ENCODE assay signal across 2 fruit fly cellular contexts in genomic region chrX:6868024-6868628, dm6.
TF ChIP-seq lines count a peak whose summit lies in the region.

No protein-coding gene starts in this region.

TF ChIP-seq in whole organism, embryonic, 481 proteins besides CTCF, POLR2A, EP300 and RAD21 (continued from another document and continues in another):
- TF ChIP-seq Dip3 (GFP tag; optimal IDR thresholded peaks at IDR 0.05; lab: Kevin White, UChicago) (no peak), dimm (GFP tag; IDR thresholded peaks at IDR 0.05; lab: Robert Waterston, UW) (no peak), CG6654 (GFP tag; optimal IDR thresholded peaks at IDR 0.05; lab: Kevin White, UChicago) (peak; percentile 6), Hr78 (GFP tag; optimal IDR thresholded peaks at IDR 0.05; lab: Kevin White, UChicago) (peak in 1 of 2 experiments; percentile 3), Oli (tag; optimal IDR thresholded peaks at IDR 0.05; lab: Kevin White, UChicago) (no peak), Rfx (GFP tag; IDR thresholded peaks at IDR 0.05; lab: Robert Waterston, UW) (peak; percentile 44; the same call in 1 of the 2 replicates), CG4617 (GFP tag; optimal IDR thresholded peaks at IDR 0.05; lab: Kevin White, UChicago; ENCODE audit: borderline replicate concordance) (no peak), CG1792 (GFP tag; optimal IDR thresholded peaks at IDR 0.05; lab: Kevin White, UChicago) (no peak), E2f2 (GFP tag; IDR thresholded peaks at IDR 0.05; lab: Robert Waterston, UW) (no peak), CG8944 (GFP tag; optimal IDR thresholded peaks at IDR 0.05; lab: Kevin White, UChicago) (no peak), CG2889 (GFP tag; IDR thresholded peaks at IDR 0.05; lab: Robert Waterston, UW) (0 out of 3 replicates have a peak, but pooled peaks have one; percentile 22), Xrp1 (GFP tag; IDR thresholded peaks at IDR 0.05; lab: Robert Waterston, UW) (no peak; the same call in 1 of the 2 replicates), Drgx (GFP tag; IDR thresholded peaks at IDR 0.05; lab: Robert Waterston, UW) (peak; percentile 49), Side (GFP tag; optimal IDR thresholded peaks at IDR 0.05; lab: Kevin White, UChicago) (no peak), chm (GFP tag; IDR thresholded peaks at IDR 0.05; lab: Robert Waterston, UW) (peak; percentile 75), aop (GFP tag; IDR thresholded peaks at IDR 0.05; lab: Robert Waterston, UW) (0 out of 2 replicates have a peak, but pooled peaks have one; percentile 16), CG11456 (GFP tag; IDR thresholded peaks at IDR 0.05; lab: Robert Waterston, UW) (0 out of 3 replicates have a peak, but pooled peaks have one; percentile 43), CG9797 (GFP tag; optimal IDR thresholded peaks at IDR 0.05; lab: Kevin White, UChicago) (no peak), zfh1 (GFP tag; IDR thresholded peaks at IDR 0.05; lab: Robert Waterston, UW) (peak; percentile 40; the same call in 1 of the 3 replicates), Oaz (GFP tag; IDR thresholded peaks at IDR 0.05; lab: Robert Waterston, UW) (no peak), CG4707 (GFP tag; optimal IDR thresholded peaks at IDR 0.05; lab: Kevin White, UChicago) (no peak), dati (GFP tag; IDR thresholded peaks at IDR 0.05; lab: Robert Waterston, UW) (no peak), CG3847 (GFP tag; IDR thresholded peaks at IDR 0.05; lab: Robert Waterston, UW) (no peak), CG12104 (GFP tag; optimal IDR thresholded peaks at IDR 0.05; lab: Kevin White, UChicago) (no peak), Lim3 (GFP tag; IDR thresholded peaks at IDR 0.05; lab: Robert Waterston, UW) (no peak), CG10654 (GFP tag; optimal IDR thresholded peaks at IDR 0.05; lab: Kevin White, UChicago) (no peak), repo (GFP tag; optimal IDR thresholded peaks at IDR 0.05; lab: Kevin White, UChicago) (peak; percentile 6), CHES-1-like (GFP tag; optimal IDR thresholded peaks at IDR 0.05; lab: Kevin White, UChicago) (peak; percentile 25), CG1233 (GFP tag; optimal IDR thresholded peaks at IDR 0.05; lab: Kevin White, UChicago) (peak; percentile 89), Pdp1 (GFP tag; optimal IDR thresholded peaks at IDR 0.05; lab: Kevin White, UChicago) (peak in 1 of 2 experiments; percentile 51), Opbp (GFP tag; IDR thresholded peaks at IDR 0.05; lab: Robert Waterston, UW; ENCODE audit: partially characterized antibody) (peak; percentile 55; the same call in 2 of the 3 replicates), fd64A (GFP tag; optimal IDR thresholded peaks at IDR 0.05; lab: Kevin White, UChicago) (no peak), CG16813 (GFP tag; IDR thresholded peaks at IDR 0.05; lab: Robert Waterston, UW; ENCODE audit: partially characterized antibody) (0 out of 3 replicates have a peak, but pooled peaks have one; percentile 11), Fer2 (tag; optimal IDR thresholded peaks at IDR 0.05; lab: Kevin White, UChicago) (no peak), nerfin-1 (tag; optimal IDR thresholded peaks at IDR 0.05; lab: Kevin White, UChicago) (peak; percentile 57), Spps (tag; optimal IDR thresholded peaks at IDR 0.05; lab: Kevin White, UChicago) (no peak), trh (GFP tag; optimal IDR thresholded peaks at IDR 0.05; lab: Kevin White, UChicago) (no peak), NfI (GFP tag; optimal IDR thresholded peaks at IDR 0.05; lab: Kevin White, UChicago) (no peak), cg (GFP tag; optimal IDR thresholded peaks at IDR 0.05; lab: Kevin White, UChicago) (peak; percentile 89), CG11093 (GFP tag; IDR thresholded peaks at IDR 0.05; lab: Robert Waterston, UW) (no peak), phol (tag; optimal IDR thresholded peaks at IDR 0.05; lab: Kevin White, UChicago) (no peak), Xbp1 (GFP tag; optimal IDR thresholded peaks at IDR 0.05; lab: Kevin White, UChicago) (peak; percentile 14), GATAe (GFP tag; conservative IDR thresholded peaks at IDR 0.05; lab: Robert Waterston, UW) (no peak), CG8388 (GFP tag; optimal IDR thresholded peaks at IDR 0.05; lab: Kevin White, UChicago) (peak; percentile 9), sima (GFP tag; optimal IDR thresholded peaks at IDR 0.05; lab: Kevin White, UChicago) (no peak), emc (GFP tag; optimal IDR thresholded peaks at IDR 0.05; lab: Kevin White, UChicago) (no peak), CG11723 (GFP tag; optimal IDR thresholded peaks at IDR 0.05; lab: Kevin White, UChicago) (peak; percentile 38), nom (GFP tag; optimal IDR thresholded peaks at IDR 0.05; lab: Kevin White, UChicago) (peak; percentile 27), CG13894 (tag; optimal IDR thresholded peaks at IDR 0.05; lab: Kevin White, UChicago) (peak; percentile 7), tap (tag; optimal IDR thresholded peaks at IDR 0.05; lab: Kevin White, UChicago) (no peak), gt (GFP tag; IDR thresholded peaks at IDR 0.05; lab: Robert Waterston, UW) (no peak), CG30431 (GFP tag; optimal IDR thresholded peaks at IDR 0.05; lab: Kevin White, UChicago) (no peak), Aef1 (GFP tag; IDR thresholded peaks at IDR 0.05; lab: Robert Waterston, UW) (0 out of 3 replicates have a peak, but pooled peaks have one; percentile 8), otp (GFP tag; IDR thresholded peaks at IDR 0.05; lab: Robert Waterston, UW) (no peak), CG17802 (tag; optimal IDR thresholded peaks at IDR 0.05; lab: Kevin White, UChicago) (no peak), CG9817 (tag; optimal IDR thresholded peaks at IDR 0.05; lab: Kevin White, UChicago) (no peak), gcm (GFP tag; optimal IDR thresholded peaks at IDR 0.05; lab: Kevin White, UChicago) (no peak), CG8290 (GFP tag; optimal IDR thresholded peaks at IDR 0.05; lab: Kevin White, UChicago) (no peak), CG8290 (tag; optimal IDR thresholded peaks at IDR 0.05; lab: Kevin White, UChicago) (peak in 1 of 2 experiments; percentile 48), CG4854 (GFP tag; optimal IDR thresholded peaks at IDR 0.05; lab: Kevin White, UChicago) (no peak), lola (GFP tag; optimal IDR thresholded peaks at IDR 0.05; lab: Kevin White, UChicago) (peak in 1 of 3 experiments; percentile 84), CG17385 (GFP tag; optimal IDR thresholded peaks at IDR 0.05; lab: Kevin White, UChicago) (peak; percentile 56), NFAT (GFP tag; IDR thresholded peaks at IDR 0.05; lab: Robert Waterston, UW) (peak; percentile 39; the same call in 1 of the 2 replicates), cas (GFP tag; IDR thresholded peaks at IDR 0.05; lab: Robert Waterston, UW) (no peak), dm (GFP tag; optimal IDR thresholded peaks at IDR 0.05; lab: Kevin White, UChicago) (no peak)

TF ChIP-seq in whole organism, prepupa, 60 proteins besides CTCF, POLR2A, EP300 and RAD21 (continued from another document):
- no peak for TF ChIP-seq CG32006 (GFP tag; optimal IDR thresholded peaks at IDR 0.05; lab: Kevin White, UChicago)
- no peak for TF ChIP-seq Ets21C (GFP tag; optimal IDR thresholded peaks at IDR 0.05; lab: Kevin White, UChicago)
- TF ChIP-seq CG31627 (GFP tag; optimal IDR thresholded peaks at IDR 0.05; lab: Kevin White, UChicago): no peak
- TF ChIP-seq CG6163 (GFP tag; IDR thresholded peaks at IDR 0.05; lab: Robert Waterston, UW): peak; percentile 48; the same call in 2 of the 3 replicates
- peak; percentile 39 for TF ChIP-seq lz (GFP tag; optimal IDR thresholded peaks at IDR 0.05; lab: Kevin White, UChicago)
- TF ChIP-seq CG9139 (GFP tag; optimal IDR thresholded peaks at IDR 0.05; lab: Kevin White, UChicago): no peak
- no peak for TF ChIP-seq Gug (GFP tag; IDR thresholded peaks at IDR 0.05; lab: Robert Waterston, UW)
- peak; percentile 39 for TF ChIP-seq vri (GFP tag; optimal IDR thresholded peaks at IDR 0.05; lab: Kevin White, UChicago)
- TF ChIP-seq CG34406 (GFP tag; optimal IDR thresholded peaks at IDR 0.05; lab: Kevin White, UChicago): no peak
- TF ChIP-seq salr (GFP tag; optimal IDR thresholded peaks at IDR 0.05; lab: Kevin White, UChicago): peak in 1 of 2 experiments; percentile 6
- no peak for TF ChIP-seq CG10669 (GFP tag; optimal IDR thresholded peaks at IDR 0.05; lab: Kevin White, UChicago)
- no peak for TF ChIP-seq Smox (GFP tag; optimal IDR thresholded peaks at IDR 0.05; lab: Kevin White, UChicago)
- no peak for TF ChIP-seq Hr4 (GFP tag; optimal IDR thresholded peaks at IDR 0.05; lab: Kevin White, UChicago)
- TF ChIP-seq Ets96B (tag; optimal IDR thresholded peaks at IDR 0.05; lab: Kevin White, UChicago): no peak
- no peak for TF ChIP-seq cyc (GFP tag; optimal IDR thresholded peaks at IDR 0.05; lab: Kevin White, UChicago)
- peak; percentile 25 for TF ChIP-seq Blimp-1 (GFP tag; optimal IDR thresholded peaks at IDR 0.05; lab: Kevin White, UChicago)
- no peak for TF ChIP-seq CG4318 (GFP tag; optimal IDR thresholded peaks at IDR 0.05; lab: Kevin White, UChicago)
- TF ChIP-seq CG8119 (GFP tag; IDR thresholded peaks at IDR 0.05; lab: Robert Waterston, UW): peak; percentile 42; the same call in 2 of the 3 replicates
- TF ChIP-seq Sox102F (GFP tag; optimal IDR thresholded peaks at IDR 0.05; lab: Kevin White, UChicago): peak; percentile 36
- TF ChIP-seq CG8319 (GFP tag; optimal IDR thresholded peaks at IDR 0.05; lab: Kevin White, UChicago): no peak
- TF ChIP-seq CG1621 (tag; optimal IDR thresholded peaks at IDR 0.05; lab: Kevin White, UChicago): peak; percentile 56
- TF ChIP-seq CG16779 (tag; optimal IDR thresholded peaks at IDR 0.05; lab: Kevin White, UChicago): no peak
- TF ChIP-seq esn (GFP tag; optimal IDR thresholded peaks at IDR 0.05; lab: Kevin White, UChicago): peak; percentile 76
- TF ChIP-seq CG6792 (GFP tag; optimal IDR thresholded peaks at IDR 0.05; lab: Kevin White, UChicago): peak; percentile 14
- no peak for TF ChIP-seq CG11762 (GFP tag; optimal IDR thresholded peaks at IDR 0.05; lab: Kevin White, UChicago; ENCODE audit: insufficient read depth)
